Fruit fly (Drosophila melanogaster) whole organism, wandering third instar larva: ENCODE measurements around the gene CG32683.

ENCODE experiments used
- Dfd ChIP-seq: fragments of >200 bp; optimal IDR thresholded peaks from 2 replicates; lab custom pipeline; 2017; ENCODE audit warnings: missing biosample characterization, missing genetic modification characterization
- Mio ChIP-seq: sonication (Bioruptor generic); optimal IDR thresholded peaks from 2 replicates; lab custom pipeline; 2016; ENCODE audit warnings: missing biosample characterization, missing genetic modification characterization
- N ChIP-seq: fragments of >200 bp; optimal IDR thresholded peaks from 2 replicates; lab custom pipeline; 2018; ENCODE audit warnings: missing biosample characterization, missing external identifiers, missing genetic modification characterization
- OdsH ChIP-seq: fragments of 200-800 bp; sonication (Bioruptor generic); optimal IDR thresholded peaks from 2 replicates; lab custom pipeline; 2016; ENCODE audit warnings: missing biosample characterization, mild to moderate bottlenecking, missing genetic modification characterization
- brk ChIP-seq: fragments of 200-800 bp; sonication (Bioruptor generic); optimal IDR thresholded peaks from 2 replicates; lab custom pipeline; 2016; ENCODE audit warnings: missing biosample characterization, mild to moderate bottlenecking, missing genetic modification characterization
- foxo ChIP-seq, 2 experiments: fragments of 200-800 bp; sonication (Bioruptor generic); optimal IDR thresholded peaks; 2 replicates in 1 of 2; 3 replicates in 1 of 2; lab custom pipeline; 2016 to 2017; ENCODE audit warnings: missing biosample characterization in 2 of 2, missing genetic modification characterization in 2 of 2
- jim ChIP-seq: fragments of 175-275, 200-325 bp; sonication (Bioruptor generic); optimal IDR thresholded peaks from 2 replicates; lab custom pipeline; 2016; ENCODE audit warnings: missing biosample characterization, mild to moderate bottlenecking, missing genetic modification characterization
- pan ChIP-seq: fragments of >200 bp; optimal IDR thresholded peaks from 2 replicates; lab custom pipeline; 2017
- psq ChIP-seq: fragments of 200-800 bp; sonication (Bioruptor generic); optimal IDR thresholded peaks from 3 replicates; lab custom pipeline; 2017; ENCODE audit warnings: missing biosample characterization, mild to moderate bottlenecking, missing genetic modification characterization, moderate library complexity
- sage ChIP-seq: fragments of 200-800 bp; sonication (Bioruptor generic); optimal IDR thresholded peaks from 2 replicates; lab custom pipeline; 2016; ENCODE audit warnings: missing biosample characterization, mild to moderate bottlenecking, missing genetic modification characterization

dm6 chrX:10397514-10398133, 57.1 kb downstream of the CG32683 start:
- TF ChIP-seq pan (lab: Kevin White, UChicago) (no peak), brk (GFP tag; lab: Kevin White, UChicago) (no peak), psq (GFP tag; lab: Kevin White, UChicago) (peak; percentile 12), foxo (GFP tag; optimal IDR thresholded peaks at IDR 0.05; lab: Kevin White, UChicago) (peak in 1 of 2 experiments; percentile 22), Mio (GFP tag; lab: Kevin White, UChicago) (no peak), Dfd (GFP tag; lab: Kevin White, UChicago) (no peak), sage (GFP tag; lab: Kevin White, UChicago) (no peak), N (GFP tag; lab: Kevin White, UChicago) (no peak), jim (GFP tag; lab: Kevin White, UChicago) (no peak), OdsH (peak; percentile 5)
